Worm (Caenorhabditis elegans) whole organism, midembryonic: Measurements from ENCODE around the gene C07A9.12.

Experiments used
- flt-1 ChIP-seq: fragments of 200-800 bp; sonication (Bioruptor generic); IDR thresholded peaks from 2 replicates; pipeline ENCODE4 v1.3.6; 2022; ENCODE audit warnings: missing genetic modification characterization, missing compliant biosample characterization
- klf-2 ChIP-seq: fragments of 200-800 bp; sonication (Bioruptor generic); conservative IDR thresholded peaks from 2 replicates; pipeline ENCODE4 v1.3.6; 2022; ENCODE audit warnings: missing genetic modification reagents, missing genetic modification characterization, missing compliant biosample characterization

ce11 chrIII:9697323-9697722 lies 30.0 kb downstream of the C07A9.12 start:
- peak; percentile 55; the same call in 1 of the 2 replicates for TF ChIP-seq flt-1 (GFP tag; lab: Robert Waterston, UW)
- no peak for TF ChIP-seq klf-2
